Worm (Caenorhabditis elegans) whole organism, early embryonic: ENCODE measurements around the gene C35C5.8.

ENCODE experiments used
- B0310.2 ChIP-seq: sonication (generic microtip); optimal IDR thresholded peaks from 2 replicates; lab custom pipeline; 2016; ENCODE audit warnings: mild to moderate bottlenecking, missing genetic modification characterization, missing compliant biosample characterization
- F13C5.2 ChIP-seq: sonication (generic microtip); optimal IDR thresholded peaks from 2 replicates; lab custom pipeline; 2017; ENCODE audit warnings: mild to moderate bottlenecking, missing genetic modification characterization, inconsistent platforms, missing compliant biosample characterization
- aly-1 ChIP-seq: sonication (generic microtip); optimal IDR thresholded peaks from 2 replicates; lab custom pipeline; 2016; ENCODE audit warnings: missing genetic modification characterization, missing compliant biosample characterization
- ama-1 ChIP-seq: fragments of 150-350 bp; optimal IDR thresholded peaks from 2 replicates; lab custom pipeline; 2014
- ceh-13 ChIP-seq: fragments of 200-800 bp; sonication (Bioruptor generic); optimal IDR thresholded peaks from 2 replicates; lab custom pipeline; 2018; ENCODE audit warnings: mild to moderate bottlenecking, missing genetic modification characterization, missing compliant biosample characterization
- ceh-36 ChIP-seq: sonication (generic microtip); optimal IDR thresholded peaks from 2 replicates; lab custom pipeline; 2016; ENCODE audit warnings: missing genetic modification characterization, inconsistent platforms, missing compliant biosample characterization
- ets-7 ChIP-seq: sonication (generic microtip); optimal IDR thresholded peaks from 2 replicates; lab custom pipeline; 2016; ENCODE audit warnings: missing genotype, missing genetic modification characterization, missing compliant biosample characterization
- flt-1 ChIP-seq: fragments of 200-800 bp; sonication (Bioruptor generic); IDR thresholded peaks from 2 replicates; pipeline ENCODE4 v1.3.6; 2022; ENCODE audit warnings: missing genetic modification characterization, missing compliant biosample characterization
- hmbx-1 ChIP-seq: sonication (generic microtip); optimal IDR thresholded peaks from 2 replicates; lab custom pipeline; 2016; ENCODE audit warnings: mild to moderate bottlenecking, missing genetic modification characterization, missing compliant biosample characterization
- hmg-4 ChIP-seq: fragments of 200-800 bp; sonication (Bioruptor generic); optimal IDR thresholded peaks from 2 replicates; lab custom pipeline; 2018; ENCODE audit warnings: mild to moderate bottlenecking, missing genetic modification characterization, missing compliant biosample characterization
- hnd-1 ChIP-seq: sonication (generic microtip); optimal IDR thresholded peaks from 2 replicates; lab custom pipeline; 2016; ENCODE audit warnings: missing genetic modification characterization, missing compliant biosample characterization
- pes-1 ChIP-seq: fragments of 200-800 bp; sonication (Bioruptor generic); IDR thresholded peaks from 2 replicates; pipeline ENCODE4 v1.3.6; 2022; ENCODE audit warnings: missing genetic modification reagents, missing genetic modification characterization, missing compliant biosample characterization
- scrt-1 ChIP-seq: fragments of 200-800 bp; sonication (Bioruptor generic); IDR thresholded peaks from 2 replicates; pipeline ENCODE4 v1.3.6; 2022; ENCODE audit warnings: missing genetic modification characterization, missing compliant biosample characterization
- sea-1 ChIP-seq: fragments of 200-800 bp; sonication (Bioruptor generic); conservative IDR thresholded peaks from 2 replicates; pipeline ENCODE4 v1.3.6; 2022; ENCODE audit warnings: missing genetic modification characterization, missing compliant biosample characterization
- tbx-11 ChIP-seq: fragments of 200-800 bp; sonication (Bioruptor generic); IDR thresholded peaks from 2 replicates; pipeline ENCODE4 v1.3.6; 2022; ENCODE audit warnings: missing genetic modification characterization, missing compliant biosample characterization
- tbx-37 ChIP-seq: fragments of 200-800 bp; sonication (Bioruptor generic); conservative IDR thresholded peaks from 2 replicates; pipeline ENCODE4 v1.3.6; 2022; ENCODE audit warnings: missing genetic modification reagents, missing genetic modification characterization, missing compliant biosample characterization
- tra-4 ChIP-seq: sonication (generic microtip); optimal IDR thresholded peaks from 2 replicates; lab custom pipeline; 2017; ENCODE audit warnings: missing genetic modification characterization, missing compliant biosample characterization

The C35C5.8 gene

ce11 chrX:11533543-11534003 is at the start of gene C35C5.8:
Gene C35C5.8, plus strand, starts transcription at chrX:11533593.
- no peak for TF ChIP-seq F13C5.2
- no peak for TF ChIP-seq ets-7 (tag; lab: Kevin White, UChicago)
- no peak for TF ChIP-seq ama-1 (lab: Kevin White, UChicago)
- TF ChIP-seq aly-1 (tag; lab: Kevin White, UChicago): no peak
- no peak for TF ChIP-seq B0310.2 (tag; lab: Kevin White, UChicago)
- no peak for TF ChIP-seq ceh-36 (tag; lab: Kevin White, UChicago)
- no peak for TF ChIP-seq tbx-11 (GFP tag; lab: Robert Waterston, UW)
- TF ChIP-seq tra-4: no peak
- no peak for TF ChIP-seq flt-1 (GFP tag; lab: Robert Waterston, UW)
- no peak for TF ChIP-seq hmbx-1 (tag; lab: Kevin White, UChicago)
- TF ChIP-seq hmg-4 (GFP tag; lab: Kevin White, UChicago): no peak
- TF ChIP-seq hnd-1 (tag; lab: Kevin White, UChicago): no peak
- TF ChIP-seq sea-1: no peak
- no peak for TF ChIP-seq ceh-13 (GFP tag; lab: Kevin White, UChicago)

ce11 chrX:11484027-11484426 is 49.4 kb upstream of the C35C5.8 start:
- no peak for TF ChIP-seq B0310.2 (tag; lab: Kevin White, UChicago)

ce11 chrX:11487484-11487883 is 45.9 kb upstream of the C35C5.8 start, which contains the start of gene spp-9:
Gene spp-9, plus strand, starts transcription at chrX:11487784.
- TF ChIP-seq ama-1 (lab: Kevin White, UChicago) (no peak), hmg-4 (GFP tag; lab: Kevin White, UChicago) (no peak), ceh-36 (tag; lab: Kevin White, UChicago) (no peak), ets-7 (tag; lab: Kevin White, UChicago) (no peak), scrt-1 (no peak), aly-1 (tag; lab: Kevin White, UChicago) (no peak), ceh-13 (GFP tag; lab: Kevin White, UChicago) (no peak), B0310.2 (tag; lab: Kevin White, UChicago) (no peak), hmbx-1 (tag; lab: Kevin White, UChicago) (no peak), tbx-37 (GFP tag; lab: Robert Waterston, UW) (no peak), flt-1 (GFP tag; lab: Robert Waterston, UW) (no peak), pes-1 (GFP tag; lab: Robert Waterston, UW) (no peak), F13C5.2 (no peak)

- no peak for TF ChIP-seq ceh-36 (tag; lab: Kevin White, UChicago)
- TF ChIP-seq F13C5.2: no peak
- TF ChIP-seq hmg-4 (GFP tag; lab: Kevin White, UChicago): no peak
- TF ChIP-seq ama-1 (lab: Kevin White, UChicago): no peak
- no peak for TF ChIP-seq tbx-37 (GFP tag; lab: Robert Waterston, UW)
- no peak for TF ChIP-seq tra-4
- no peak for TF ChIP-seq pes-1 (GFP tag; lab: Robert Waterston, UW)
- no peak for TF ChIP-seq flt-1 (GFP tag; lab: Robert Waterston, UW)
- TF ChIP-seq B0310.2 (tag; lab: Kevin White, UChicago): no peak
- no peak for TF ChIP-seq scrt-1
- TF ChIP-seq aly-1 (tag; lab: Kevin White, UChicago): no peak
Observed at ce11 chrX:11489830-11490229, 43.6 kb upstream of the C35C5.8 start, which contains the start of gene spp-21. Gene spp-21, plus strand, starts transcription at chrX:11490130.

- no peak for TF ChIP-seq hnd-1 (tag; lab: Kevin White, UChicago)
- no peak for TF ChIP-seq tra-4
- no peak for TF ChIP-seq ama-1 (lab: Kevin White, UChicago)
- no peak for TF ChIP-seq scrt-1
- TF ChIP-seq hmbx-1 (tag; lab: Kevin White, UChicago): no peak
- no peak for TF ChIP-seq ceh-36 (tag; lab: Kevin White, UChicago)
- TF ChIP-seq B0310.2 (tag; lab: Kevin White, UChicago): no peak
- no peak for TF ChIP-seq tbx-37 (GFP tag; lab: Robert Waterston, UW)
- no peak for TF ChIP-seq F13C5.2
Observed at ce11 chrX:11491835-11492234, 41.6 kb upstream of the C35C5.8 start.

ce11 chrX:11498871-11499270 is 34.5 kb upstream of the C35C5.8 start:
- no peak for TF ChIP-seq hmg-4 (GFP tag; lab: Kevin White, UChicago)

- no peak for TF ChIP-seq B0310.2 (tag; lab: Kevin White, UChicago)
- no peak for TF ChIP-seq flt-1 (GFP tag; lab: Robert Waterston, UW)
- TF ChIP-seq ceh-36 (tag; lab: Kevin White, UChicago): no peak
- TF ChIP-seq ama-1 (lab: Kevin White, UChicago): no peak
- TF ChIP-seq sea-1: no peak
- TF ChIP-seq tbx-11 (GFP tag; lab: Robert Waterston, UW): no peak
- no peak for TF ChIP-seq scrt-1
- no peak for TF ChIP-seq pes-1 (GFP tag; lab: Robert Waterston, UW)
- TF ChIP-seq aly-1 (tag; lab: Kevin White, UChicago): no peak
- TF ChIP-seq hmg-4 (GFP tag; lab: Kevin White, UChicago): no peak
- TF ChIP-seq F13C5.2: no peak
- no peak for TF ChIP-seq hnd-1 (tag; lab: Kevin White, UChicago)
- no peak for TF ChIP-seq tbx-37 (GFP tag; lab: Robert Waterston, UW)
Observed at ce11 chrX:11499738-11500137, 33.7 kb upstream of the C35C5.8 start, which contains the start of gene T25C12.3. Gene T25C12.3, minus strand, starts transcription at chrX:11499999.

- TF ChIP-seq tbx-11 (GFP tag; lab: Robert Waterston, UW) (no peak), ama-1 (lab: Kevin White, UChicago) (no peak)
Observed at ce11 chrX:11500589-11500988, 32.8 kb upstream of the C35C5.8 start.
